Fruit fly (Drosophila melanogaster) S2 (cell line): ENCODE measurements around the gene Tim17b1.
A peak's percentile ranks its signal among the peaks of the same experiment; 100 is the strongest.

Experiments
- CG8478 ChIP-seq: fragments of >200 bp; optimal IDR thresholded peaks from 2 replicates; lab custom pipeline; 2018
- CTCF ChIP-seq, 2 experiments: fragments of >200 bp; optimal IDR thresholded peaks; 2 replicates each; lab custom pipeline; 2018

Tim17b1 gene

DNA sequence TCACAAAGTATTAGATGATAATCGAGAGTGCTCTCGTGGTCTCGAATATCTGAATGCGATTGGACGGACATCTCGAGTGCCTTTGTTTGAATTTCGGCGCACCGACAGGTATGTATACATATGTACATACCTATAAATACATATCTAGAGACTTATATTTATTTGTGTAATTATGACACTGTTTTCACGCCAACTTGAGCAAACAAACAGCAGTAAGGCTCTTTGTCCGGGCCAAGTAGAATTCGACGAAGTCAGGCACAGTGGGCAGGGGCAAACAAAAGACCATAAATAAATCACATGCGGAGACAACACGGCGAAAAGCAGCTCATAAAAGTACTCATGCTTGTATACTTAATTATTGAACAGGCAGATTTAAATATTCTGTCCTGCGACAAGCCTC lies 20.7 kb downstream of the Tim17b1 start:
- no peak for TF ChIP-seq CG8478 (lab: Kevin White, UChicago)
- no peak for TF ChIP-seq CTCF (optimal IDR thresholded peaks at IDR 0.05; lab: Kevin White, UChicago)

DNA sequence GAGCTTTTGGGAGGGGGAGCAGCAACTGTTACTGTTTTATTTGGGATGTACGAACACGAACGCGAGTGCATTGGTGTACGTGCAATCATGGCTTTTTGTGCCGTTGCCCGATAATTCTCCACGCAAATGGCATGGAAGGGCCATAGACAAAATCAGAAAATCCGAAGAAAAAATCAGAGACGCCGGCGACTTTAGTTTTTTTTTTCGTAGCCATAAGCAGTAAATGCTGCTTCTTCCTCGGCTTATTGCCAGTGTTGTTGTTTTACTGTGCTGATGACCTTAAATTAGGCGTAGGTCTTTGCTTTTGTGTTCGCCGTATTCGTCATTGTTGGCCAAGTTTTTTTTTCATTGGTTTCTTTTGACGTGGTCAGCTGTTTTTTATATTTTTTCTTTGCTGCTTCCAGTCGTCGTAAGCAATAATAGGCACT lies 22.3 kb downstream of the Tim17b1 start:
- TF ChIP-seq CG8478 (lab: Kevin White, UChicago) (no peak), CTCF (optimal IDR thresholded peaks at IDR 0.05; lab: Kevin White, UChicago) (no peak)

DNA sequence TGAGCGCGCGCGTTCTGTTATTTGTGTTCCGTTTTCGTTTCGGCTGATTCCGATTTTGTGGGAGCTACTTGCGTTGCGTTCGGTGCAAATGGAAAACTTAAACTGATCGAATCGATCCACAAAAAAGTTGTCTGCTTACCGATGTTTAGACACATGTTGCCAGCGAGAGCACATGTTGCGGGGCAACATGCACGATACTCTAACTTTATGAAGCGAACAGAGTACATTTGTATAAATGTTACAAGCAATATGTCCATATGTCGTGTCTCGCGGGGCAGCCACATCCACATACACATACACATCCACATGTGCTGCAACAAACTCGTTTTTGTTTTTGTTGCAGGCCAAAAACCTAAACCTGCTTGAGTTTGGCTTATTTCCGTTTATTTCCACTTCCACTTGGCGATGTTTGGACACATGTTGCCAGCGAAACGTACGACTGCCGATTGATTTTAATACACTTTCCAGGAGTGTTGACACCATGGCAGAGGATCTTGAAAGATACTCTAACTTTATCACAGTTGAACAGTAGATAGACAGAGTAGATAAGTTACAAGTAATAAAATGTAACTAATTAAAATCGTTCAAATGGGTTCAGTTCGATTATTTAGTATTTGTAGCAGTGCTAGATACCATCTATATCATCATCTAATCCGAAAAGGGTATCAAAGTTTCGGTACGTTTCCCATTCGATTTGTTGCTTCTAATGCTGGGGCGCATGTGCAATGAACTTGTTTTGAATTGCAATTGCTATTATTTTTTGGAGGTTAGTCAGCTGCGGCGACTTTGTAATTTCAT lies 24.0 kb downstream of the Tim17b1 start:
- no peak for TF ChIP-seq CTCF (optimal IDR thresholded peaks at IDR 0.05; lab: Kevin White, UChicago)
- TF ChIP-seq CG8478 (lab: Kevin White, UChicago), result no peak

DNA sequence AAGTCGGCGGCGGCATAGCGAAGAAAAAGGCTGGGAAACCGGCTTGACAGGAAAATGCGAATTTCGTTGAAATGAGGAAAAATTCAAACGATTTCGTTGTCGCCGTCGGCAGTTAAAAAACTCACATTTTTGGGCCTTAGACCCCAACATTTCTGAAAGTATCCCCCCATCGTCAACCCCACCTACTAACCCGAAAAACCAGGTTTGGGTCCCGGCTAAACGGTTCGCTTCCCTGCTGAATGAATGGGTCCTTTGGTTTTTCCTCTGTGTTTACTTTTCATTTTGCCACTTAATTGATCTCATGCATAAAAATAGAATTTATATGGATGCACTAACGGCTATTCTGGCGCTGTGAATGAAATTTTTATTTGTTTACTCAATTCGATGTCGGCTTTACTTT lies 26.2 kb downstream of the Tim17b1 start:
- peak in 1 of 2 experiments; percentile 39 for TF ChIP-seq CTCF (optimal IDR thresholded peaks at IDR 0.05; lab: Kevin White, UChicago)
- no peak for TF ChIP-seq CG8478 (lab: Kevin White, UChicago)

DNA sequence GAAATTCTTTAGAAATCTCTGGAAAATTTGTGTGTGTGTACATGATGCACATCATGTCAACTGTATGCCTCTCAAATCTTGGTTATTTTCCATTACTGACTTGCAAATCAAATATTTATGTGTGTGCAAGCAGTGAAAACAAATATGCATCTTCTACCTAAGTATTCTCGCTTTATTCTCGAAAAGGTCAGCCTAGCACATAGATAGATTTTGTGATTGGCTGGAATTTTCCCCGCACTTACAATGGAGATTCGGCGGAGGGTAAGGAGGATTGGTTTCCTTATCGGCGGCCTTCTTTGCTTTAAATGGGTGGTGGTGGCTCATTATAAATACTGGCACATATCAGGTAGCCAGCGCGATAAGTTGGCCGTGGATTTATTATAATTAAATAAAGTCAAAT lies 28.0 kb downstream of the Tim17b1 start:
- TF ChIP-seq CG8478 (lab: Kevin White, UChicago) (no peak), CTCF (optimal IDR thresholded peaks at IDR 0.05; lab: Kevin White, UChicago) (no peak)

DNA sequence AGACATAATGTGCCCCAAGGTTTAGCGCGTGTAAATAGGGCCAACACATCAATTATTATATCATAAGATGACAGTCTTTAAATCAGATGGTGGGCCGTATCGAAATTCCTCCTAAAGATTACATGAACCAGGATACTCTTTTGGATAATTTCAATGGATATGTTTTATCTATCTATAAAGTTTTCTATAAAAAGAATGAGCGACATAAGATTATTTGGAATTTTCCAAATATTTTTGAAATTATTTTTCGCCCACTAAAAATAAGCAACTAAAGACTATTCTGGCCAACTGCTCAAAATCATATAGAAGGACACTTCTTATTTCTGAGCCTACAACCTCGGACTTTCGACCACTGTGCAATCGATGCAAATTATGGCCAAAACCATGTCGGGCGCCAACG lies 30.4 kb downstream of the Tim17b1 start:
- TF ChIP-seq CTCF (optimal IDR thresholded peaks at IDR 0.05; lab: Kevin White, UChicago) (no peak), CG8478 (lab: Kevin White, UChicago) (no peak)

DNA sequence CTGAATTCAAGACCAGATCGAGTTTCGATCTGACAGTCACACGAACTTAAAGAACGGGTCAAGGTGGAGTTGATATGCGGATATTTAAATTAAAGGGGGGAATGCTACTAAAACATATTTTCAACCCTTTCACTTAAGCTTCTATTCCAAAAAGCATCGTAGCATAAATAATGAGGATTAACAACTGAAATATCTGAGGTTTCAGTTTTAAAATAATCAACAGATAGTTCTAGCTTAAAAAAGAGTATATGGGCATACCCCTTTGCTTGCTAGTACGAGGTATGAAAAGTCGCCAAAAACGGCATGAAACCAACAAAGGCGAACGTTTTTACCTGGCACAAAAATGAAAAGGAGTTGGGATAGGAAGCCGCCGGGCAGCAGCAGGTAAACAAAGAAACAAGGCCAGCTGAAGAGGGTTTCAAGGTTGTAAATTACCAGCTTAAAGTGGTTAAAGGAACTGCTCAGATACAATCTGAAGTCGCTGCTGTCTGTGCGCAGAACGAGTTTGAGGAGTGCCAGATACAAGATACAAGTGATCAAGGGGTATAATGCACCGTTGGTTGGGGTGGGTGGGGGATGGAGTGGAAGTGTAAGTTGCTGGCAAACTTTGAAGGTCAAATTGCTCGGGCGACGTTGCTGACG lies 31.9 kb downstream of the Tim17b1 start:
- TF ChIP-seq CG8478 (lab: Kevin White, UChicago), result no peak
- TF ChIP-seq CTCF (optimal IDR thresholded peaks at IDR 0.05; lab: Kevin White, UChicago), result no peak

DNA sequence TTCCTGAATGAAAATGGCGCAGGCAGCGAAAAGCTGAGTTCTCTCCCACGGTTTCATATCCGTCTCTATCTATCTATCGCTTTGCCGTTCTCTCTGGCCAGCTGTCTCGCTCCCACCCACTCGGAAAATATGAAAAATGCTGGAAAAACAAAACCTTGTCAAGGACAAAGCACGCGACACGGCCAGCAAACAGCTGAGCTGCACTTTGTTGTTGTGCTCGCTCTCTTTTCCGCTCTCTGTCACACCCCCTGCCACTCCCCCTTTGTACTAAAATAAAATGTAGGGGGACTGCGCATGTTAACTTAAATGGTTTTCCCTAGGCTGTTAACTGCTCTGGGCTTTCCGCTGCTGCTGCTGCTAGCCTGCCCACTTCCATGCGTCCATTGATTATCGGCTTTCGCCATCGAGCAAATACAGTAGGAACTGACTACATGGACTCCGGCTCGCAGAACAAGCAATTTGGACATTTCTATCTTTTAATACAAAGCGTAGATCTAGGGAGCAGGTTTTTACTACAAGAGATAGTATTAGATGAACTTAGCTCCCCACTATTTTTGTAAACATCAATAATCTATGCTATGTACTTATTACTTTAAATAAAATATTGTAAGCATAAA lies 46.9 kb downstream of the Tim17b1 start:
- TF ChIP-seq CTCF (optimal IDR thresholded peaks at IDR 0.05; lab: Kevin White, UChicago) (no peak), CG8478 (lab: Kevin White, UChicago) (no peak)

DNA sequence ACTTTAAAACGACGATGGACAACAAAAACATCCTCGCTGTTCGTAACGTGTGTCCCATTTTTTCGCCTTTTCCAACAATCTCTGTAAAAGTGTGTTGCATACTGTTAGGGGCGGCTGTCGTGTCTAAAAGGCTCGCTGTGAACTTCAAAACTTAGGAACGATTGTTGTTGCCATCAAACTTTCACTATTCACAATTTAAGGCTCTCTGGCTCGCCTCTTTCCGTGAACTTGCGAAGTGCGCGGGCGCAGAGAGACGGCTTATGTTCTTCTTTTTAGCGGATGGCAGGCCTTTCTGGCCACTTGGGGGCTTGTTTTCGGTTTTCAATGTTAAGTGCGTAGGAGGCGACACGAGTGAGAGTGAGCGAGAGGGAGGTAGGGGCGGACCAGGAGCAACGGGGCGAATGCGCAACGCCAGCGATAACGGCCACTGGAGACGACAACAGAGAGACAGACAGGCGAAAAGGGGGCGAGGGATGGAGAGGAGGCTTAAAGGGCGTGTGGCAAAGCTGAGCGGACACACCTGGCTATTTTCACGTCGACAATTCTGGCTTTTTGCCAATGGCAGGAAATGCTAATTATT lies 50.5 kb downstream of the Tim17b1 start, which contains the start of gene mtd:
TSS of gene mtd (minus strand) at position 51 of the 580 bp plus-strand sequence.
- no peak for TF ChIP-seq CTCF (optimal IDR thresholded peaks at IDR 0.05; lab: Kevin White, UChicago)
- no peak for TF ChIP-seq CG8478 (lab: Kevin White, UChicago)
